Fruit fly (Drosophila melanogaster) whole organism, embryonic: Measurements from ENCODE around the gene CG32280.
A peak's percentile ranks its signal among the peaks of the same experiment; 100 is the strongest.

Experiments
- Abd-B ChIP-seq: fragments of 200-800 bp; sonication (Bioruptor generic); optimal IDR thresholded peaks from 2 replicates; lab custom pipeline; 2018; ENCODE audit warnings: missing biosample characterization, mild to moderate bottlenecking, missing genetic modification characterization, moderate library complexity
- CG10462 ChIP-seq: fragments of 200-800 bp; sonication (Bioruptor generic); optimal IDR thresholded peaks from 2 replicates; lab custom pipeline; 2016; ENCODE audit warnings: missing biosample characterization, missing genetic modification characterization
- CG10654 ChIP-seq: fragments of 200-800 bp; sonication (Bioruptor generic); optimal IDR thresholded peaks from 2 replicates; lab custom pipeline; 2016; ENCODE audit warnings: missing biosample characterization, missing genetic modification characterization
- CG11560 ChIP-seq: fragments of 200-800 bp; sonication (Bioruptor generic); IDR thresholded peaks from 3 replicates; pipeline ENCODE4 v1.3.6; 2022; ENCODE audit warnings: missing biosample characterization, missing genetic modification characterization
- CG11695 ChIP-seq: fragments of 200-800 bp; sonication (Bioruptor generic); IDR thresholded peaks from 3 replicates; pipeline ENCODE4 v1.3.6; 2022; ENCODE audit warnings: missing biosample characterization, missing genetic modification characterization
- CG11723 ChIP-seq: fragments of 200-800 bp; sonication (Bioruptor generic); optimal IDR thresholded peaks from 2 replicates; lab custom pipeline; 2017; ENCODE audit warnings: missing biosample characterization, mild to moderate bottlenecking, missing genetic modification characterization
- CG13424 ChIP-seq: fragments of 200-800 bp; sonication (Bioruptor generic); optimal IDR thresholded peaks from 2 replicates; lab custom pipeline; 2019; ENCODE audit warnings: missing biosample characterization, mild to moderate bottlenecking, missing genetic modification characterization, moderate library complexity
- CG14965 ChIP-seq: fragments of 200-800 bp; sonication (Bioruptor generic); optimal IDR thresholded peaks from 2 replicates; lab custom pipeline; 2016; ENCODE audit warnings: missing biosample characterization, missing genetic modification characterization, borderline replicate concordance
- CG30020 ChIP-seq: fragments of 200-800 bp; optimal IDR thresholded peaks from 2 replicates; lab custom pipeline; 2019; ENCODE audit warnings: missing biosample characterization, mild to moderate bottlenecking, missing genetic modification characterization, moderate library complexity
- CG31388 ChIP-seq: fragments of 200-800 bp; sonication (Bioruptor generic); optimal IDR thresholded peaks from 2 replicates; lab custom pipeline; 2016; ENCODE audit warnings: missing biosample characterization, missing genetic modification characterization
- CG32532 ChIP-seq: fragments of 200-800 bp; sonication (Bioruptor generic); IDR thresholded peaks from 2 replicates; pipeline ENCODE4 v1.3.6; 2022; ENCODE audit warnings: missing biosample characterization, missing genetic modification characterization
- CG4854 ChIP-seq: fragments of 200-800 bp; sonication (Bioruptor generic); optimal IDR thresholded peaks from 2 replicates; lab custom pipeline; 2016; ENCODE audit warnings: missing biosample characterization, missing genetic modification characterization, inconsistent platforms
- CG8388 ChIP-seq: fragments of 200-800 bp; sonication (Bioruptor generic); optimal IDR thresholded peaks from 2 replicates; lab custom pipeline; 2019; ENCODE audit warnings: missing biosample characterization, mild to moderate bottlenecking, missing genetic modification characterization, moderate library complexity
- CG8478 ChIP-seq: fragments of >200 bp; optimal IDR thresholded peaks from 2 replicates; lab custom pipeline; 2018
- CG9437 ChIP-seq: fragments of 200-800 bp; sonication (Bioruptor generic); optimal IDR thresholded peaks from 2 replicates; lab custom pipeline; 2018; ENCODE audit warnings: missing biosample characterization, mild to moderate bottlenecking, missing genetic modification characterization
- Camta ChIP-seq: fragments of 200-800 bp; sonication (Bioruptor generic); optimal IDR thresholded peaks from 2 replicates; lab custom pipeline; 2016; ENCODE audit warnings: missing biosample characterization, missing genetic modification characterization
- Dek ChIP-seq: fragments of 200-800 bp; sonication (Bioruptor generic); optimal IDR thresholded peaks from 3 replicates; lab custom pipeline; 2019; ENCODE audit warnings: missing biosample characterization, mild to moderate bottlenecking, missing genetic modification characterization, moderate library complexity
- Dfd ChIP-seq, 2 experiments: fragments of >200 bp; optimal IDR thresholded peaks; 2 replicates each; lab custom pipeline; 2017; ENCODE audit warnings: missing biosample characterization in 2 of 2, missing genetic modification characterization in 2 of 2
- Dll ChIP-seq: fragments of 200-800 bp; sonication (Bioruptor generic); IDR thresholded peaks from 4 replicates; pipeline ENCODE4 v1.3.6; 2022; ENCODE audit warnings: missing biosample characterization, missing genetic modification characterization; ENCODE audit not compliant: partially characterized antibody
- Ets65A ChIP-seq: fragments of 200-800 bp; sonication (Bioruptor generic); peaks from one replicate; lab custom pipeline; 2016; ENCODE audit warnings: missing biosample characterization, missing genetic modification characterization
- Hr51 ChIP-seq, 2 experiments: fragments of 200-800 bp; sonication (Bioruptor generic); optimal IDR thresholded peaks; 2 replicates in 1 of 2; 3 replicates in 1 of 2; lab custom pipeline; 2016 to 2018; ENCODE audit warnings: missing biosample characterization in 2 of 2, missing genetic modification characterization in 2 of 2, mild to moderate bottlenecking in 1 of 2, moderate library complexity in 1 of 2
- Hsf ChIP-seq: fragments of 200-800 bp; sonication (Bioruptor generic); optimal IDR thresholded peaks from 3 replicates; lab custom pipeline; 2016; ENCODE audit warnings: missing biosample characterization, missing genetic modification characterization
- Lhr ChIP-seq: fragments of 200-800 bp; sonication (Bioruptor generic); optimal IDR thresholded peaks from 3 replicates; lab custom pipeline; 2017; ENCODE audit warnings: mild to moderate bottlenecking, missing biosample characterization, missing genetic modification reagents, missing genetic modification characterization
- MTF-1 ChIP-seq: fragments of 200-800 bp; sonication (Bioruptor generic); optimal IDR thresholded peaks from 2 replicates; lab custom pipeline; 2018; ENCODE audit warnings: missing biosample characterization, mild to moderate bottlenecking, missing genetic modification characterization, borderline replicate concordance
- Mes4 ChIP-seq: fragments of 200-800 bp; sonication (Bioruptor generic); optimal IDR thresholded peaks from 2 replicates; lab custom pipeline; 2016; ENCODE audit warnings: missing biosample characterization, missing genetic modification characterization
- NfI ChIP-seq: fragments of 200-800 bp; sonication (Bioruptor generic); optimal IDR thresholded peaks from 3 replicates; lab custom pipeline; 2018; ENCODE audit warnings: missing biosample characterization, mild to moderate bottlenecking, missing genetic modification characterization, moderate library complexity
- Scr ChIP-seq: fragments of 200-800 bp; sonication (Bioruptor generic); IDR thresholded peaks from 2 replicates; pipeline ENCODE4 v1.3.6; 2022; ENCODE audit warnings: missing biosample characterization, missing genetic modification characterization; ENCODE audit not compliant: partially characterized antibody
- Six4 ChIP-seq: fragments of 200-800 bp; sonication (Bioruptor generic); optimal IDR thresholded peaks from 2 replicates; lab custom pipeline; 2016; ENCODE audit warnings: missing biosample characterization, missing genetic modification characterization
- YL-1 ChIP-seq: fragments of 200-800 bp; sonication (Bioruptor generic); optimal IDR thresholded peaks from 3 replicates; lab custom pipeline; 2017; ENCODE audit warnings: missing biosample characterization, mild to moderate bottlenecking, missing genetic modification characterization
- ap ChIP-seq: fragments of 200-800 bp; sonication (Bioruptor generic); IDR thresholded peaks from 2 replicates; pipeline ENCODE4 v1.3.6; 2022; ENCODE audit warnings: missing biosample characterization, missing genetic modification characterization
- ash1 ChIP-seq: fragments of 200-800 bp; sonication (Bioruptor generic); optimal IDR thresholded peaks from 2 replicates; lab custom pipeline; 2018; ENCODE audit warnings: missing biosample characterization, mild to moderate bottlenecking, missing genetic modification characterization
- bcd ChIP-seq: fragments of 200-800 bp; sonication (Bioruptor generic); optimal IDR thresholded peaks from 2 replicates; lab custom pipeline; 2017; ENCODE audit warnings: missing biosample characterization, mild to moderate bottlenecking, missing genetic modification characterization
- cato ChIP-seq: fragments of 200-800 bp; sonication (Bioruptor generic); optimal IDR thresholded peaks from 2 replicates; lab custom pipeline; 2016; ENCODE audit warnings: missing biosample characterization, missing genetic modification characterization, borderline replicate concordance
- chn ChIP-seq: fragments of 200-800 bp; sonication (Bioruptor generic); optimal IDR thresholded peaks from 2 replicates; lab custom pipeline; 2016; ENCODE audit warnings: missing biosample characterization, missing genetic modification characterization
- ci ChIP-seq: fragments of 200-800 bp; sonication (Bioruptor generic); IDR thresholded peaks from 3 replicates; pipeline ENCODE4 v1.3.6; 2022; ENCODE audit warnings: missing biosample characterization, missing genetic modification characterization
- crol ChIP-seq: fragments of 200-800 bp; sonication (Bioruptor generic); IDR thresholded peaks from 2 replicates; pipeline ENCODE4 v1.3.6; 2022; ENCODE audit warnings: missing biosample characterization, missing genetic modification characterization
- crp ChIP-seq, 2 experiments: fragments of 200-800 bp; sonication (Bioruptor generic); optimal IDR thresholded peaks; 2 replicates in 1 of 2; 3 replicates in 1 of 2; lab custom pipeline; 2017; ENCODE audit warnings: missing biosample characterization in 2 of 2, missing genetic modification characterization in 2 of 2, mild to moderate bottlenecking in 1 of 2, moderate library complexity in 1 of 2
- esg ChIP-seq: fragments of 200-800 bp; sonication (Bioruptor generic); conservative IDR thresholded peaks from 2 replicates; pipeline ENCODE4 v1.3.6; 2022; ENCODE audit warnings: missing biosample characterization, missing genetic modification characterization
- gem ChIP-seq: fragments of 200-800 bp; sonication (Bioruptor generic); optimal IDR thresholded peaks from 2 replicates; lab custom pipeline; 2019; ENCODE audit warnings: missing biosample characterization, mild to moderate bottlenecking, missing genetic modification characterization, moderate library complexity
- her ChIP-seq: fragments of 200-800 bp; sonication (Bioruptor generic); optimal IDR thresholded peaks from 2 replicates; lab custom pipeline; 2016; ENCODE audit warnings: missing biosample characterization, missing genetic modification characterization
- hth ChIP-seq: fragments of >200 bp; optimal IDR thresholded peaks from 2 replicates; lab custom pipeline; 2017; ENCODE audit warnings: inconsistent platforms
- kay ChIP-seq: fragments of 200-800 bp; sonication (Bioruptor generic); optimal IDR thresholded peaks from 2 replicates; lab custom pipeline; 2016; ENCODE audit warnings: missing biosample characterization, missing genetic modification characterization
- klu ChIP-seq: fragments of 200-800 bp; sonication (Bioruptor generic); IDR thresholded peaks from 2 replicates; pipeline ENCODE4 v1.3.6; 2022; ENCODE audit warnings: missing biosample characterization, missing genetic modification characterization
- org-1 ChIP-seq: fragments of 200-800 bp; sonication (Bioruptor generic); optimal IDR thresholded peaks from 2 replicates; lab custom pipeline; 2017; ENCODE audit warnings: missing biosample characterization, missing genetic modification characterization
- p53 ChIP-seq: fragments of 200-800 bp; sonication (Bioruptor generic); optimal IDR thresholded peaks from 2 replicates; lab custom pipeline; 2016; ENCODE audit warnings: missing biosample characterization, missing genetic modification characterization
- tll ChIP-seq, 2 experiments: fragments of 200-800 bp in 1 of 2; fragments of >200 bp in 1 of 2; sonication (Bioruptor generic) in 1 of 2; optimal IDR thresholded peaks; 2 replicates each; lab custom pipeline; 2017 to 2019; ENCODE audit warnings: missing biosample characterization in 2 of 2, missing genetic modification characterization in 2 of 2, mild to moderate bottlenecking in 1 of 2, moderate library complexity in 1 of 2
- tna ChIP-seq: fragments of 200-800 bp; sonication (Bioruptor generic); IDR thresholded peaks from 2 replicates; pipeline ENCODE4 v1.3.6; 2022; ENCODE audit warnings: missing biosample characterization, missing genetic modification characterization; ENCODE audit not compliant: partially characterized antibody
- unc-4 ChIP-seq: fragments of 200-800 bp; sonication (Bioruptor generic); IDR thresholded peaks from 2 replicates; pipeline ENCODE4 v1.3.6; 2022; ENCODE audit warnings: missing biosample characterization, missing genetic modification characterization; ENCODE audit not compliant: partially characterized antibody
- vfl ChIP-seq: fragments of 200-800 bp; sonication (Bioruptor generic); optimal IDR thresholded peaks from 2 replicates; lab custom pipeline; 2016; ENCODE audit warnings: missing biosample characterization, missing genetic modification characterization

Gene CG32280

dm6 chr3L:3178530-3179096 is 13.6 kb downstream of the CG32280 start, which contains the start of the genes MnM and Girdin (continued):
- TF ChIP-seq ash1 (GFP tag; lab: Kevin White, UChicago), result no peak
- TF ChIP-seq kay (GFP tag; lab: Kevin White, UChicago), result peak; percentile 44
- peak; percentile 53; the same call in 1 of the 3 replicates for TF ChIP-seq CG11560
- 0 out of 2 replicates have a peak, but pooled peaks have one; percentile 13 for TF ChIP-seq klu (GFP tag; lab: Robert Waterston, UW)
- peak; percentile 29 for TF ChIP-seq Dek (tag; lab: Kevin White, UChicago)
- TF ChIP-seq vfl, result peak; percentile 56
- peak; percentile 43 for TF ChIP-seq CG10654 (GFP tag; lab: Kevin White, UChicago)
- no peak for TF ChIP-seq MTF-1 (GFP tag; lab: Kevin White, UChicago)
- peak; percentile 75 for TF ChIP-seq Abd-B
- peak; percentile 75 for TF ChIP-seq her (GFP tag; lab: Kevin White, UChicago)
- TF ChIP-seq tna (GFP tag; lab: Robert Waterston, UW), result peak; percentile 43; the same call in 1 of the 2 replicates
- peak; percentile 40 for TF ChIP-seq p53 (GFP tag; lab: Kevin White, UChicago)
- TF ChIP-seq Hsf (GFP tag; lab: Kevin White, UChicago), result peak; percentile 77
- TF ChIP-seq ci (GFP tag; lab: Robert Waterston, UW), result peak; percentile 53; the same call in 1 of the 3 replicates
- peak; percentile 92 for TF ChIP-seq Scr (GFP tag; lab: Robert Waterston, UW)
- TF ChIP-seq CG32532 (GFP tag; lab: Robert Waterston, UW), result peak; percentile 53; the same call in 1 of the 2 replicates
- no peak for TF ChIP-seq gem
- peak; percentile 78 for TF ChIP-seq chn (GFP tag; lab: Kevin White, UChicago)
- TF ChIP-seq ap (GFP tag; lab: Robert Waterston, UW), result no peak
- no peak for TF ChIP-seq crol (GFP tag; lab: Robert Waterston, UW)
- peak; percentile 70 for TF ChIP-seq CG13424 (tag; lab: Kevin White, UChicago)
- TF ChIP-seq Mes4 (GFP tag; lab: Kevin White, UChicago), result peak; percentile 50
- TF ChIP-seq CG8478 (lab: Kevin White, UChicago), result no peak
- TF ChIP-seq crp (GFP tag; optimal IDR thresholded peaks at IDR 0.05; lab: Kevin White, UChicago), result peak in 1 of 2 experiments; percentile 35
- peak; percentile 12 for TF ChIP-seq org-1 (GFP tag; lab: Kevin White, UChicago)
- no peak for TF ChIP-seq Dfd (GFP tag; optimal IDR thresholded peaks at IDR 0.05; lab: Kevin White, UChicago)
- TF ChIP-seq cato (GFP tag; lab: Kevin White, UChicago), result no peak
- TF ChIP-seq CG4854, result no peak
- TF ChIP-seq CG11723 (GFP tag; lab: Kevin White, UChicago), result no peak
- no peak for TF ChIP-seq hth (lab: Kevin White, UChicago)
- no peak for TF ChIP-seq CG9437
- TF ChIP-seq Hr51 (GFP tag; optimal IDR thresholded peaks at IDR 0.05; lab: Kevin White, UChicago), result peak in 1 of 2 experiments; percentile 74
- TF ChIP-seq Dll (GFP tag; lab: Robert Waterston, UW), result peak; percentile 93
- TF ChIP-seq tll (GFP tag; optimal IDR thresholded peaks at IDR 0.05; lab: Kevin White, UChicago), result peak; percentile 53 to 97
- peak; percentile 17 for TF ChIP-seq CG31388 (GFP tag; lab: Kevin White, UChicago)
- peak; percentile 19 for TF ChIP-seq Six4 (GFP tag; lab: Kevin White, UChicago)
- TF ChIP-seq Camta (GFP tag; lab: Kevin White, UChicago), result peak; percentile 39
- peak; percentile 55 for TF ChIP-seq CG10462
- TF ChIP-seq bcd (GFP tag; lab: Kevin White, UChicago), result no peak
- peak; percentile 42 for TF ChIP-seq esg (GFP tag; lab: Robert Waterston, UW)
- peak; percentile 73 for TF ChIP-seq CG30020 (tag; lab: Kevin White, UChicago)
- peak; percentile 19 for TF ChIP-seq YL-1 (GFP tag; lab: Kevin White, UChicago)
- no peak for TF ChIP-seq CG11695
- peak; percentile 53 for TF ChIP-seq NfI (GFP tag; lab: Kevin White, UChicago)
- peak; percentile 87 for TF ChIP-seq unc-4 (GFP tag; lab: Robert Waterston, UW)
- TF ChIP-seq Lhr (GFP tag; lab: Kevin White, UChicago), result peak; percentile 72
- TF ChIP-seq CG8388 (GFP tag; lab: Kevin White, UChicago), result no peak
- TF ChIP-seq CG14965, result peak; percentile 38
- peak; percentile 98 for TF ChIP-seq Ets65A (GFP tag; lab: Kevin White, UChicago)
